Worm (Caenorhabditis elegans) whole organism, L4 larva: ENCODE results near the gene C16A3.6.

ENCODE experiments used
- F26F4.8 ChIP-seq: fragments of 200-800 bp; sonication (Bioruptor generic); conservative IDR thresholded peaks from 2 replicates; pipeline ENCODE4 v1.3.6; 2022; ENCODE audit warnings: missing genetic modification characterization, missing compliant biosample characterization
- F37D6.2 ChIP-seq: sonication (generic microtip); optimal IDR thresholded peaks from 2 replicates; lab custom pipeline; 2016; ENCODE audit warnings: mild to moderate bottlenecking, missing genetic modification characterization, missing compliant biosample characterization
- F44E2.7 ChIP-seq: fragments of 200-800 bp; sonication (Bioruptor generic); IDR thresholded peaks from 2 replicates; pipeline ENCODE4 v2.1.2; 2022; ENCODE audit warnings: missing genetic modification characterization, missing compliant biosample characterization
- F49E8.2 ChIP-seq: sonication (generic microtip); optimal IDR thresholded peaks from 2 replicates; lab custom pipeline; 2016; ENCODE audit warnings: missing compliant biosample characterization, mild to moderate bottlenecking, missing genetic modification characterization, borderline replicate concordance
- T26A8.4 ChIP-seq: fragments of 200-800 bp; sonication (Bioruptor generic); IDR thresholded peaks from 2 replicates; pipeline ENCODE4 v1.3.6; 2022; ENCODE audit warnings: missing genetic modification characterization, missing compliant biosample characterization
- ZK337.2 ChIP-seq: fragments of 200-800 bp; sonication (Bioruptor generic); IDR thresholded peaks from 2 replicates; pipeline ENCODE4 v1.3.6; 2022; ENCODE audit warnings: missing genetic modification reagents, missing genetic modification characterization, missing compliant biosample characterization
- attf-4 ChIP-seq: sonication (generic microtip); optimal IDR thresholded peaks from 3 replicates; lab custom pipeline; 2017; ENCODE audit warnings: missing biosample characterization, missing genetic modification characterization
- ceh-20 ChIP-seq: fragments of 200-800 bp; sonication (Bioruptor generic); IDR thresholded peaks from 2 replicates; pipeline ENCODE4 v1.3.6; 2022; ENCODE audit warnings: missing genetic modification reagents, missing genetic modification characterization, missing compliant biosample characterization
- ceh-28 ChIP-seq: fragments of 150-350 bp; optimal IDR thresholded peaks from 2 replicates; lab custom pipeline; 2014; ENCODE audit warnings: missing biosample characterization, missing genetic modification reagents, missing genetic modification characterization
- ceh-32 ChIP-seq: sonication (generic microtip); optimal IDR thresholded peaks from 2 replicates; lab custom pipeline; 2016; ENCODE audit warnings: mild to moderate bottlenecking, missing genetic modification characterization, missing compliant biosample characterization; ENCODE audit not compliant: poor library complexity
- ceh-82 ChIP-seq: sonication (generic microtip); optimal IDR thresholded peaks from 2 replicates; lab custom pipeline; 2017; ENCODE audit warnings: missing biosample characterization, missing genetic modification characterization
- ces-1 ChIP-seq: fragments of 150-350 bp; sonication (generic microtip); optimal IDR thresholded peaks from 4 replicates; lab custom pipeline; 2014; ENCODE audit warnings: missing biosample characterization, missing genetic modification reagents, missing genetic modification characterization
- cey-2 ChIP-seq: sonication (generic microtip); optimal IDR thresholded peaks from 3 replicates; lab custom pipeline; 2017; ENCODE audit warnings: missing genetic modification characterization, mild to moderate bottlenecking, missing compliant biosample characterization, antibody characterized with exemption, borderline replicate concordance; ENCODE audit not compliant: insufficient read depth
- daf-8 ChIP-seq: fragments of 200-800 bp; sonication (Bioruptor generic); IDR thresholded peaks from 2 replicates; pipeline ENCODE4 v1.3.6; 2022; ENCODE audit warnings: missing genetic modification characterization, missing compliant biosample characterization
- dmd-6 ChIP-seq: fragments of 200-800 bp; sonication (Bioruptor generic); IDR thresholded peaks from 2 replicates; pipeline ENCODE4 v1.3.6; 2022; ENCODE audit warnings: missing genetic modification reagents, missing genetic modification characterization, missing compliant biosample characterization
- dmd-8 ChIP-seq: fragments of 200-800 bp; sonication (Bioruptor generic); IDR thresholded peaks from 2 replicates; pipeline ENCODE4 v1.3.6; 2022; ENCODE audit warnings: missing genetic modification characterization, missing compliant biosample characterization
- dmd-9 ChIP-seq: fragments of 200-800 bp; sonication (Bioruptor generic); IDR thresholded peaks from 2 replicates; pipeline ENCODE4 v1.3.6; 2022; ENCODE audit warnings: missing genetic modification reagents, missing genetic modification characterization, missing compliant biosample characterization
- dpl-1 ChIP-seq: fragments of 150-350 bp; optimal IDR thresholded peaks from 2 replicates; lab custom pipeline; 2014; ENCODE audit warnings: missing biosample characterization, missing genetic modification reagents, missing genetic modification characterization
- egl-43 ChIP-seq: fragments of 200-800 bp; sonication (Bioruptor generic); IDR thresholded peaks from 2 replicates; pipeline ENCODE4 v1.3.6; 2022; ENCODE audit warnings: missing genetic modification reagents, missing genetic modification characterization, missing compliant biosample characterization
- fkh-10 ChIP-seq: fragments of 150-350 bp; optimal IDR thresholded peaks from 2 replicates; lab custom pipeline; 2014; ENCODE audit warnings: missing biosample characterization, missing genetic modification reagents, missing genetic modification characterization
- gei-8 ChIP-seq: fragments of 200-800 bp; sonication (Bioruptor generic); optimal IDR thresholded peaks from 2 replicates; lab custom pipeline; 2018; ENCODE audit warnings: mild to moderate bottlenecking, missing genetic modification characterization, missing compliant biosample characterization
- hif-1 ChIP-seq, 2 experiments: sonication (generic microtip); optimal IDR thresholded peaks; 2 replicates each; lab custom pipeline; 2016 to 2017; ENCODE audit warnings: missing compliant biosample characterization in 2 of 2, missing genetic modification characterization in 2 of 2, missing genetic modification reagents in 2 of 2, missing genotype in 2 of 2, mild to moderate bottlenecking in 1 of 2
- hmg-1.1 ChIP-seq: fragments of 200-800 bp; sonication (Bioruptor generic); IDR thresholded peaks from 2 replicates; pipeline ENCODE4 v1.3.6; 2022; ENCODE audit warnings: missing genetic modification reagents, missing genetic modification characterization, missing compliant biosample characterization
- lin-1 ChIP-seq: fragments of 200-800 bp; sonication (Bioruptor generic); IDR thresholded peaks from 2 replicates; pipeline ENCODE4 v1.3.6; 2022; ENCODE audit warnings: missing genetic modification reagents, missing genetic modification characterization, missing compliant biosample characterization
- lin-13 ChIP-seq: fragments of 150-350 bp; optimal IDR thresholded peaks from 2 replicates; lab custom pipeline; 2014; ENCODE audit warnings: missing biosample characterization, missing genetic modification reagents, missing genetic modification characterization
- lin-38 ChIP-seq: fragments of 200-800 bp; sonication (Bioruptor generic); IDR thresholded peaks from 2 replicates; pipeline ENCODE4 v1.3.6; 2022; ENCODE audit warnings: missing genetic modification reagents, missing genetic modification characterization, missing compliant biosample characterization
- lir-3 ChIP-seq: sonication (generic microtip); optimal IDR thresholded peaks from 2 replicates; lab custom pipeline; 2016; ENCODE audit warnings: mild to moderate bottlenecking, missing genetic modification characterization, missing compliant biosample characterization
- lsy-2 ChIP-seq, 2 experiments: fragments of 150-350 bp in 1 of 2; sonication (generic microtip) in 1 of 2; optimal IDR thresholded peaks; 2 replicates each; lab custom pipeline; 2014 to 2017; ENCODE audit warnings: missing biosample characterization in 2 of 2, missing genetic modification characterization in 2 of 2
- mdl-1 ChIP-seq, 2 experiments: fragments of 150-350 bp in 1 of 2; sonication (generic microtip) in 1 of 2; optimal IDR thresholded peaks; 2 replicates each; lab custom pipeline; 2014 to 2017; ENCODE audit warnings: missing biosample characterization in 2 of 2, missing genetic modification characterization in 2 of 2
- mes-2 ChIP-seq: sonication (generic microtip); optimal IDR thresholded peaks from 2 replicates; lab custom pipeline; 2016; ENCODE audit warnings: missing genotype, mild to moderate bottlenecking, missing genetic modification characterization, missing compliant biosample characterization; ENCODE audit not compliant: poor library complexity, severe bottlenecking
- mxl-2 ChIP-seq: fragments of 200-800 bp; sonication (Bioruptor generic); conservative IDR thresholded peaks from 2 replicates; pipeline ENCODE4 v1.3.6; 2022; ENCODE audit warnings: missing genetic modification reagents, missing genetic modification characterization, missing compliant biosample characterization
- nhr-102 ChIP-seq: sonication (generic microtip); optimal IDR thresholded peaks from 2 replicates; lab custom pipeline; 2016; ENCODE audit warnings: mild to moderate bottlenecking, missing genetic modification characterization, moderate library complexity, missing compliant biosample characterization
- nhr-28 ChIP-seq: fragments of 150-350 bp; optimal IDR thresholded peaks from 2 replicates; lab custom pipeline; 2014; ENCODE audit warnings: missing biosample characterization, missing genetic modification characterization
- nhr-41 ChIP-seq: fragments of 200-800 bp; sonication (Bioruptor generic); IDR thresholded peaks from 2 replicates; pipeline ENCODE4 v1.3.6; 2022; ENCODE audit warnings: missing genetic modification reagents, missing genetic modification characterization, missing compliant biosample characterization
- nhr-42 ChIP-seq: fragments of 200-800 bp; sonication (Bioruptor generic); IDR thresholded peaks from 2 replicates; pipeline ENCODE4 v1.3.6; 2022; ENCODE audit warnings: missing genetic modification characterization, missing compliant biosample characterization
- nhr-48 ChIP-seq: sonication (generic microtip); optimal IDR thresholded peaks from 2 replicates; lab custom pipeline; 2016; ENCODE audit warnings: mild to moderate bottlenecking, missing genetic modification characterization, missing compliant biosample characterization
- php-3 ChIP-seq: fragments of 200-800 bp; sonication (Bioruptor generic); IDR thresholded peaks from 2 replicates; pipeline ENCODE4 v1.3.6; 2022; ENCODE audit warnings: missing genetic modification reagents, missing genetic modification characterization, missing compliant biosample characterization
- pqm-1 ChIP-seq: sonication (generic microtip); optimal IDR thresholded peaks from 2 replicates; lab custom pipeline; 2017; ENCODE audit warnings: missing biosample characterization, missing genetic modification characterization
- rbr-2 ChIP-seq: sonication (generic microtip); optimal IDR thresholded peaks from 2 replicates; lab custom pipeline; 2016; ENCODE audit warnings: missing genotype, missing genetic modification characterization, missing compliant biosample characterization
- saeg-2 ChIP-seq: fragments of 200-800 bp; sonication (Bioruptor generic); IDR thresholded peaks from 2 replicates; pipeline ENCODE4 v1.3.6; 2022; ENCODE audit warnings: missing genetic modification reagents, missing genetic modification characterization, missing compliant biosample characterization
- sdz-12 ChIP-seq: fragments of 200-800 bp; sonication (Bioruptor generic); optimal IDR thresholded peaks from 2 replicates; lab custom pipeline; 2018; ENCODE audit warnings: mild to moderate bottlenecking, missing genetic modification characterization, missing compliant biosample characterization
- set-16 ChIP-seq: fragments of 200-800 bp; sonication (Bioruptor generic); IDR thresholded peaks from 2 replicates; pipeline ENCODE4 v1.3.6; 2022; ENCODE audit warnings: missing genetic modification reagents, missing genetic modification characterization, missing compliant biosample characterization
- snpc-1.2 ChIP-seq: fragments of 200-800 bp; sonication (Bioruptor generic); IDR thresholded peaks from 2 replicates; pipeline ENCODE4 v1.3.6; 2022; ENCODE audit warnings: missing genetic modification reagents, missing genetic modification characterization, missing compliant biosample characterization
- tag-97 ChIP-seq: fragments of 200-800 bp; sonication (Bioruptor generic); IDR thresholded peaks from 2 replicates; pipeline ENCODE4 v1.3.6; 2022; ENCODE audit warnings: missing genetic modification characterization, missing compliant biosample characterization
- unc-39 ChIP-seq: sonication (generic microtip); optimal IDR thresholded peaks from 2 replicates; lab custom pipeline; 2017; ENCODE audit warnings: missing biosample characterization, missing genetic modification characterization
- unc-62 ChIP-seq, 3 experiments: fragments of 150-350 bp in 1 of 3; sonication (generic microtip); optimal IDR thresholded peaks in 2 of 3; peaks in 1 of 3; 1 replicate in 1 of 3; 2 replicates in 2 of 3; lab custom pipeline; 2014 to 2017; ENCODE audit warnings: missing biosample characterization in 3 of 3, missing genetic modification characterization in 3 of 3, missing genetic modification reagents in 3 of 3, missing genotype in 1 of 3
- vab-7 ChIP-seq: fragments of 200-800 bp; sonication (Bioruptor generic); IDR thresholded peaks from 2 replicates; pipeline ENCODE4 v1.3.6; 2022; ENCODE audit warnings: missing genetic modification reagents, missing genetic modification characterization, missing compliant biosample characterization
- zag-1 ChIP-seq: fragments of 150-350 bp; optimal IDR thresholded peaks from 2 replicates; lab custom pipeline; 2014; ENCODE audit warnings: missing biosample characterization, missing genetic modification characterization
- zfp-2 ChIP-seq: sonication (generic microtip); optimal IDR thresholded peaks from 2 replicates; lab custom pipeline; 2016; ENCODE audit warnings: mild to moderate bottlenecking, missing genetic modification characterization, missing compliant biosample characterization
- zip-11 ChIP-seq: fragments of 200-800 bp; sonication (Bioruptor generic); IDR thresholded peaks from 2 replicates; pipeline ENCODE4 v1.3.6; 2022; ENCODE audit warnings: missing genetic modification characterization, missing compliant biosample characterization
- ztf-11 ChIP-seq: fragments of 150-350 bp; optimal IDR thresholded peaks from 2 replicates; lab custom pipeline; 2014; ENCODE audit warnings: missing biosample characterization, missing genetic modification characterization

Gene C16A3.6

ce11 chrIII:6396381-6396780, 17.4 kb downstream of the C16A3.6 start:
- TF ChIP-seq unc-62 (GFP tag; optimal IDR thresholded peaks at IDR 0.05 in 1 of 2; lab: Kevin White, UChicago) (peak in 1 of 2 experiments; percentile 72), unc-62 (tag; optimal IDR thresholded peaks at IDR 0.05; lab: Kevin White, UChicago) (no peak), snpc-1.2 (GFP tag; lab: Robert Waterston, UW) (no peak), lsy-2 (tag; optimal IDR thresholded peaks at IDR 0.05; lab: Kevin White, UChicago) (peak in 1 of 2 experiments; percentile 33), php-3 (GFP tag; lab: Robert Waterston, UW) (no peak; the same call in none of the 2 replicates), rbr-2 (tag; lab: Kevin White, UChicago) (no peak), mes-2 (tag; lab: Kevin White, UChicago) (no peak), nhr-48 (peak; percentile 76), F26F4.8 (no peak), vab-7 (no peak), set-16 (no peak), lin-38 (no peak), ceh-28 (tag; lab: Kevin White, UChicago) (no peak), ceh-82 (tag; lab: Kevin White, UChicago) (no peak), F44E2.7 (no peak), unc-39 (tag; lab: Kevin White, UChicago) (no peak), nhr-42 (GFP tag; lab: Robert Waterston, UW) (no peak), F49E8.2 (tag; lab: Kevin White, UChicago) (no peak), hif-1 (tag; optimal IDR thresholded peaks at IDR 0.05; lab: Kevin White, UChicago) (no peak), lin-13 (GFP tag; lab: Kevin White, UChicago) (no peak), sdz-12 (GFP tag; lab: Kevin White, UChicago) (no peak), hmg-1.1 (GFP tag; lab: Robert Waterston, UW) (no peak), fkh-10 (GFP tag; lab: Kevin White, UChicago) (no peak), saeg-2 (no peak), mxl-2 (GFP tag; lab: Robert Waterston, UW) (no peak), ceh-20 (peak; percentile 34; the same call in 1 of the 2 replicates), pqm-1 (tag; lab: Kevin White, UChicago) (peak; percentile 79), dmd-8 (GFP tag; lab: Robert Waterston, UW) (no peak), cey-2 (tag; lab: Kevin White, UChicago) (peak; percentile 20), attf-4 (no peak), ces-1 (GFP tag; lab: Kevin White, UChicago) (no peak), gei-8 (no peak), lir-3 (tag; lab: Kevin White, UChicago) (no peak), T26A8.4 (GFP tag; lab: Robert Waterston, UW) (no peak), dmd-9 (GFP tag; lab: Robert Waterston, UW) (no peak), ceh-32 (tag; lab: Kevin White, UChicago) (no peak), ZK337.2 (GFP tag; lab: Robert Waterston, UW) (no peak), zip-11 (GFP tag; lab: Robert Waterston, UW) (no peak), nhr-28 (tag; lab: Kevin White, UChicago) (peak; percentile 59), zag-1 (tag; lab: Kevin White, UChicago) (no peak), dpl-1 (GFP tag; lab: Kevin White, UChicago) (no peak), F37D6.2 (tag; lab: Kevin White, UChicago) (no peak), lin-1 (peak; percentile 76), mdl-1 (tag; optimal IDR thresholded peaks at IDR 0.05; lab: Kevin White, UChicago) (peak in 1 of 2 experiments; percentile 76), nhr-102 (peak; percentile 80), nhr-41 (no peak), egl-43 (no peak), ztf-11 (tag; lab: Kevin White, UChicago) (no peak), dmd-6 (GFP tag; lab: Robert Waterston, UW) (peak; percentile 86), tag-97 (GFP tag; lab: Robert Waterston, UW) (no peak), zfp-2 (no peak), daf-8 (GFP tag; lab: Robert Waterston, UW) (no peak)
